Worm (Caenorhabditis elegans) whole organism, L3 larva: Measurements from ENCODE around the gene F43C1.7.

ENCODE experiments used
- elt-3 ChIP-seq, 3 experiments: fragments of 150-350 bp in 1 of 3; sonication (generic microtip) in 2 of 3; optimal IDR thresholded peaks; 2 replicates in 2 of 3; 4 replicates in 1 of 3; lab custom pipeline; 2014 to 2017; ENCODE audit warnings: missing biosample characterization in 3 of 3, missing genetic modification characterization in 3 of 3
- mdl-1 ChIP-seq: fragments of 150-350 bp; optimal IDR thresholded peaks from 2 replicates; lab custom pipeline; 2014; ENCODE audit warnings: missing biosample characterization, missing genetic modification characterization
- nhr-237 ChIP-seq: fragments of 150-350 bp; optimal IDR thresholded peaks from 2 replicates; lab custom pipeline; 2014; ENCODE audit warnings: missing biosample characterization, missing genetic modification characterization
- skn-1 ChIP-seq: fragments of 150-350 bp; optimal IDR thresholded peaks from 2 replicates; lab custom pipeline; 2014; ENCODE audit warnings: missing biosample characterization, missing genetic modification characterization
- zag-1 ChIP-seq: fragments of 150-350 bp; optimal IDR thresholded peaks from 2 replicates; lab custom pipeline; 2014; ENCODE audit warnings: missing biosample characterization, missing genetic modification characterization

DNA sequence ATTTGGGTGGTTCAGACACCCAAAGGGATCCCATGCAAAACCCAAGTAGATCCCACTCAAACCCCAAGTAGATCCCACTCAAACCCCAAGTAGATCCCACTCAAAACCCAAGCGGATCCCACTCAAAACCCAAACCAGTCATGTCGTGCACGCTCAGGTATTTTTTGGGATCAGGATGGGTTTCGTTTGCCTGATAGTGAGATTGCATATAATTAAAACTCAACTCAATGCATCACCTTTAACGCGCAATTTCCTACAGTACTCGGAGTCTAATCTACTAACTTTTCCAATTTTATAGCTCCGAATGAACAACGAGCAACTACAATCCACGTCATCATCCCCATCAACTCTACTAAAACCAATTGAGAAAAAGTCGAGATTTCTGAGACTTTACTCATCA is 33.2 kb downstream of the F43C1.7 start, which contains the start of gene phlp-2:
- no peak for TF ChIP-seq zag-1 (tag; lab: Kevin White, UChicago)
- no peak for TF ChIP-seq mdl-1 (tag; lab: Kevin White, UChicago)
- no peak for TF ChIP-seq elt-3 (tag; optimal IDR thresholded peaks at IDR 0.05; lab: Kevin White, UChicago)
- no peak for TF ChIP-seq nhr-237
- TF ChIP-seq skn-1 (tag; lab: Kevin White, UChicago): no peak
